Worm (Caenorhabditis elegans): ENCODE data around the gene his-2.

The his-2 gene

ce11 chrV:16041925-16042742 lies at the start of gene his-2, which contains the start of gene his-1:
TSS of gene his-2 (minus strand) at chrV:16042283.
TSS of gene his-1 (plus strand) at chrV:16042520.
- TF ChIP-seq lin-14 (GFP tag; optimal IDR thresholded peaks at IDR 0.05): peak; percentile 11
- TF ChIP-seq nhr-85 (tag): peak; percentile 74
- peak in 1 of 2 experiments; percentile 63 for TF ChIP-seq ztf-11 (tag; optimal IDR thresholded peaks at IDR 0.05)
- peak; percentile 11 for TF ChIP-seq nhr-47 (tag; optimal IDR thresholded peaks at IDR 0.05)

ce11 chrV:16090685-16091084 lies 48.6 kb upstream of the his-2 start, which contains the start of gene F22B8.3:
TSS of gene F22B8.3 (plus strand) at chrV:16090985.
- TF ChIP-seq nhr-77 (tag; optimal IDR thresholded peaks at IDR 0.05) (no peak), efl-1 (optimal IDR thresholded peaks at IDR 0.05) (no peak), efl-1 (GFP tag; optimal IDR thresholded peaks at IDR 0.05 in 1 of 2) (peak in 1 of 2 experiments; percentile 58)

- no peak for TF ChIP-seq lsy-2 (tag; optimal IDR thresholded peaks at IDR 0.05)
- TF ChIP-seq C34B4.2 (tag; optimal IDR thresholded peaks at IDR 0.05): no peak
- no peak for TF ChIP-seq fkh-8 (tag; optimal IDR thresholded peaks at IDR 0.05)
- no peak for TF ChIP-seq fkh-10 (GFP tag; optimal IDR thresholded peaks at IDR 0.05)
- no peak for TF ChIP-seq blmp-1 (tag; optimal IDR thresholded peaks at IDR 0.05)
- TF ChIP-seq swsn-7 (tag; optimal IDR thresholded peaks at IDR 0.05): no peak
- no peak for TF ChIP-seq mdl-1 (tag; optimal IDR thresholded peaks at IDR 0.05)
- no peak for TF ChIP-seq elt-3 (tag; optimal IDR thresholded peaks at IDR 0.05)
- no peak for TF ChIP-seq ets-5 (GFP tag; IDR thresholded peaks at IDR 0.05)
- no peak for TF ChIP-seq zag-1 (tag; optimal IDR thresholded peaks at IDR 0.05)
- no peak for TF ChIP-seq tlp-1 (tag; optimal IDR thresholded peaks at IDR 0.05)
- no peak for TF ChIP-seq nhr-12 (tag; optimal IDR thresholded peaks at IDR 0.05)
- TF ChIP-seq ztf-4 (tag; optimal IDR thresholded peaks at IDR 0.05): no peak
- no peak for TF ChIP-seq nhr-85 (tag)
- TF ChIP-seq egl-13 (tag; optimal IDR thresholded peaks at IDR 0.05): no peak
- TF ChIP-seq efl-3 (GFP tag; optimal IDR thresholded peaks at IDR 0.05): no peak
- TF ChIP-seq unc-130 (tag; optimal IDR thresholded peaks at IDR 0.05): no peak
- no peak for TF ChIP-seq ceh-63 (GFP tag; optimal IDR thresholded peaks at IDR 0.05)
- no peak for TF ChIP-seq aha-1 (tag; optimal IDR thresholded peaks at IDR 0.05)
These were observed 38.6 kb upstream of the his-2 start for ce11 chrV:16080678-16081077.

ce11 chrV:16080039-16080438 lies 38.0 kb upstream of the his-2 start:
- no peak for TF ChIP-seq ceh-8 (GFP tag; optimal IDR thresholded peaks at IDR 0.05)
- no peak for TF ChIP-seq lsy-2 (tag; optimal IDR thresholded peaks at IDR 0.05)
- TF ChIP-seq elt-2 (tag; optimal IDR thresholded peaks at IDR 0.05): peak; percentile 23
- no peak for TF ChIP-seq pag-3 (tag; optimal IDR thresholded peaks at IDR 0.05; ENCODE audit: borderline replicate concordance, insufficient read depth)

- no peak for TF ChIP-seq nhr-85 (tag)
- TF ChIP-seq nhr-11 (tag; optimal IDR thresholded peaks at IDR 0.05): no peak
- no peak for TF ChIP-seq ama-1 (optimal IDR thresholded peaks at IDR 0.05)
- TF ChIP-seq elt-2 (tag; optimal IDR thresholded peaks at IDR 0.05): peak; percentile 48
These were observed 33.2 kb upstream of the his-2 start, which contains the start of the genes F14H3.12 and srj-29 for ce11 chrV:16075250-16075709. TSS of gene F14H3.12 (minus strand) at chrV:16075323. TSS of gene srj-29 (plus strand) at chrV:16075659.

- TF ChIP-seq ceh-8 (GFP tag; optimal IDR thresholded peaks at IDR 0.05) (no peak), swsn-7 (tag; optimal IDR thresholded peaks at IDR 0.05) (no peak), C34B4.2 (tag; optimal IDR thresholded peaks at IDR 0.05) (no peak), sup-37 (GFP tag; optimal IDR thresholded peaks at IDR 0.05) (no peak), lin-14 (GFP tag; optimal IDR thresholded peaks at IDR 0.05) (no peak), elt-3 (tag; optimal IDR thresholded peaks at IDR 0.05) (no peak), dpl-1 (GFP tag; optimal IDR thresholded peaks at IDR 0.05) (no peak), sox-4 (tag; optimal IDR thresholded peaks at IDR 0.05) (no peak), nhr-85 (tag) (no peak), mef-2 (tag; optimal IDR thresholded peaks at IDR 0.05) (no peak), C04F5.9 (tag; optimal IDR thresholded peaks at IDR 0.05) (no peak), pax-3 (tag; optimal IDR thresholded peaks at IDR 0.05) (no peak), ama-1 (optimal IDR thresholded peaks at IDR 0.05) (no peak), ceh-90 (tag; optimal IDR thresholded peaks at IDR 0.05) (no peak), nhr-71 (tag; optimal IDR thresholded peaks at IDR 0.05) (no peak), snpc-4 (tag; optimal IDR thresholded peaks at IDR 0.05) (no peak), ceh-82 (tag; optimal IDR thresholded peaks at IDR 0.05) (no peak), ets-5 (GFP tag; IDR thresholded peaks at IDR 0.05) (no peak)
These were observed 31.8 kb upstream of the his-2 start, which contains the start of gene srj-10 for ce11 chrV:16073856-16074255. TSS of gene srj-10 (minus strand) at chrV:16073956.
